Worm (Caenorhabditis elegans): Measurements from ENCODE around the gene K08H2.5.

Gene K08H2.5

ce11 chrX:13286533-13286932 is 44.4 kb upstream of the K08H2.5 start, which contains the start of gene R04D3.2:
Gene R04D3.2, minus strand, starts transcription at chrX:13286633.
- TF ChIP-seq nhr-76 (tag; optimal IDR thresholded peaks at IDR 0.05), result no peak
- no peak for TF ChIP-seq F44E2.7 (GFP tag; IDR thresholded peaks at IDR 0.05)
- no peak for TF ChIP-seq zfp-2 (tag; optimal IDR thresholded peaks at IDR 0.05)
- TF ChIP-seq madf-9 (GFP tag; conservative IDR thresholded peaks at IDR 0.05), result no peak
- TF ChIP-seq Y105C5A.15 (GFP tag; IDR thresholded peaks at IDR 0.05), result no peak
- no peak for TF ChIP-seq dmd-6 (GFP tag; IDR thresholded peaks at IDR 0.05)
- TF ChIP-seq tra-1 (GFP tag; IDR thresholded peaks at IDR 0.05), result no peak
- TF ChIP-seq lim-7 (GFP tag; IDR thresholded peaks at IDR 0.05), result no peak
- no peak for TF ChIP-seq skn-1 (tag; optimal IDR thresholded peaks at IDR 0.05)
- no peak for TF ChIP-seq unc-39 (tag; optimal IDR thresholded peaks at IDR 0.05)
- TF ChIP-seq ceh-32 (tag; optimal IDR thresholded peaks at IDR 0.05; ENCODE audit: poor library complexity), result no peak

ce11 chrX:13284618-13285017 is 42.5 kb upstream of the K08H2.5 start:
- no peak for TF ChIP-seq zip-2 (tag; optimal IDR thresholded peaks at IDR 0.05)
- peak; percentile 72; the same call in 1 of the 2 replicates for TF ChIP-seq F26F4.8 (GFP tag; conservative IDR thresholded peaks at IDR 0.05)
- TF ChIP-seq nhr-48 (tag; optimal IDR thresholded peaks at IDR 0.05), result peak; percentile 16
- TF ChIP-seq Y105C5A.15 (GFP tag; IDR thresholded peaks at IDR 0.05), result 0 out of 2 replicates have a peak, but pooled peaks have one; percentile 37
- no peak for TF ChIP-seq attf-4 (tag; optimal IDR thresholded peaks at IDR 0.05)
- no peak for TF ChIP-seq lin-38 (GFP tag; IDR thresholded peaks at IDR 0.05)
- TF ChIP-seq lsy-2 (tag; optimal IDR thresholded peaks at IDR 0.05), result no peak
- TF ChIP-seq T26A8.4 (GFP tag; IDR thresholded peaks at IDR 0.05), result no peak
- no peak for TF ChIP-seq ceh-20 (GFP tag; IDR thresholded peaks at IDR 0.05)
- TF ChIP-seq lin-15B (tag; optimal IDR thresholded peaks at IDR 0.05), result no peak
- 0 out of 2 replicates have a peak, but pooled peaks have one; percentile 61 for TF ChIP-seq vab-7 (GFP tag; IDR thresholded peaks at IDR 0.05)
- TF ChIP-seq ces-1 (GFP tag; optimal IDR thresholded peaks at IDR 0.05), result no peak
- no peak for TF ChIP-seq F37D6.2 (tag; optimal IDR thresholded peaks at IDR 0.05)
- TF ChIP-seq dmd-6 (GFP tag; IDR thresholded peaks at IDR 0.05), result peak; percentile 17; the same call in 1 of the 2 replicates
- no peak for TF ChIP-seq lin-39 (tag; optimal IDR thresholded peaks at IDR 0.05)
- 0 out of 2 replicates have a peak, but pooled peaks have one; percentile 13 for TF ChIP-seq nhr-42 (GFP tag; IDR thresholded peaks at IDR 0.05)
- no peak for TF ChIP-seq T20F7.1 (GFP tag; optimal IDR thresholded peaks at IDR 0.05)
- TF ChIP-seq set-16 (GFP tag; IDR thresholded peaks at IDR 0.05), result no peak
- peak; percentile 15; the same call in 1 of the 2 replicates for TF ChIP-seq hmg-1.1 (GFP tag; IDR thresholded peaks at IDR 0.05)
- TF ChIP-seq ceh-82 (tag; optimal IDR thresholded peaks at IDR 0.05), result no peak
- TF ChIP-seq pha-4 (GFP tag; IDR thresholded peaks at IDR 0.05), result peak; percentile 73
- TF ChIP-seq pha-4 (tag; optimal IDR thresholded peaks at IDR 0.05), result no peak
- no peak for TF ChIP-seq jun-1 (tag; optimal IDR thresholded peaks at IDR 0.05)
- no peak for TF ChIP-seq F44E2.7 (GFP tag; IDR thresholded peaks at IDR 0.05)
- no peak for TF ChIP-seq mep-1 (tag; optimal IDR thresholded peaks at IDR 0.05)
- TF ChIP-seq sdz-12 (GFP tag; optimal IDR thresholded peaks at IDR 0.05), result no peak
- TF ChIP-seq fos-1 (tag; optimal IDR thresholded peaks at IDR 0.05), result no peak
- TF ChIP-seq daf-16 (GFP tag; optimal IDR thresholded peaks at IDR 0.05), result peak in 1 of 2 experiments; percentile 52
- peak; percentile 17 for TF ChIP-seq daf-16 (tag; optimal IDR thresholded peaks at IDR 0.05)
- TF ChIP-seq zfp-2 (tag; optimal IDR thresholded peaks at IDR 0.05), result no peak
- TF ChIP-seq mdl-1 (tag; optimal IDR thresholded peaks at IDR 0.05), result no peak
- TF ChIP-seq lim-7 (GFP tag; IDR thresholded peaks at IDR 0.05), result peak; percentile 78
- TF ChIP-seq zfp-3 (GFP tag; conservative IDR thresholded peaks at IDR 0.05), result 0 out of 2 replicates have a peak, but pooled peaks have one; percentile 23
- peak; percentile 19 for TF ChIP-seq duxl-1 (tag; optimal IDR thresholded peaks at IDR 0.05; ENCODE audit: poor library complexity)
- TF ChIP-seq snpc-1.2 (GFP tag; IDR thresholded peaks at IDR 0.05), result 0 out of 2 replicates have a peak, but pooled peaks have one; percentile 37
- TF ChIP-seq egl-43 (GFP tag; IDR thresholded peaks at IDR 0.05), result peak; percentile 81
- TF ChIP-seq madf-5 (GFP tag; IDR thresholded peaks at IDR 0.05), result peak in 1 of 2 experiments; percentile 58; a peak in 1 of 4 replicates

Measured in whole organism, L4 larva.